Fruit fly (Drosophila melanogaster): ENCODE data around the gene Ttc19.

The Ttc19 gene

dm6 chr2L:19010037-19010436 is 34.9 kb downstream of the Ttc19 start:
- TF ChIP-seq pdm3 (GFP tag; optimal IDR thresholded peaks at IDR 0.05), result no peak
- TF ChIP-seq CG3919 (GFP tag; optimal IDR thresholded peaks at IDR 0.05), result no peak
- no peak for TF ChIP-seq CG15336 (GFP tag; IDR thresholded peaks at IDR 0.05)
- no peak for TF ChIP-seq CG8119 (GFP tag; IDR thresholded peaks at IDR 0.05)
- TF ChIP-seq topi (GFP tag; optimal IDR thresholded peaks at IDR 0.05), result no peak
- no peak for TF ChIP-seq cyc (GFP tag; optimal IDR thresholded peaks at IDR 0.05)
- no peak for TF ChIP-seq CG16779 (tag; optimal IDR thresholded peaks at IDR 0.05)

- TF ChIP-seq ss (GFP tag; optimal IDR thresholded peaks at IDR 0.05), result peak; percentile 88 to 89
- peak; percentile 48 for TF ChIP-seq acj6 (GFP tag; optimal IDR thresholded peaks at IDR 0.05)
- TF ChIP-seq CG8632 (GFP tag; optimal IDR thresholded peaks at IDR 0.05), result peak; percentile 61
- peak; percentile 78 for TF ChIP-seq CG1621 (tag; optimal IDR thresholded peaks at IDR 0.05)
- peak; percentile 33 for TF ChIP-seq CG11902 (GFP tag; optimal IDR thresholded peaks at IDR 0.05)
- peak; percentile 39 for TF ChIP-seq CG6276 (GFP tag; optimal IDR thresholded peaks at IDR 0.05)
- TF ChIP-seq CG3919 (GFP tag; optimal IDR thresholded peaks at IDR 0.05), result peak; percentile 91
- peak; percentile 70 for TF ChIP-seq CG31627 (GFP tag; optimal IDR thresholded peaks at IDR 0.05)
- peak; percentile 31 for TF ChIP-seq Ets21C (GFP tag; optimal IDR thresholded peaks at IDR 0.05)
- peak; percentile 73 for TF ChIP-seq svp (GFP tag)
- TF ChIP-seq CG32006 (GFP tag; optimal IDR thresholded peaks at IDR 0.05), result peak; percentile 37
- TF ChIP-seq cyc (GFP tag; optimal IDR thresholded peaks at IDR 0.05), result peak; percentile 77
- peak; percentile 70 for TF ChIP-seq pdm3 (GFP tag; optimal IDR thresholded peaks at IDR 0.05)
- peak; percentile 56 for TF ChIP-seq CG8319 (GFP tag; optimal IDR thresholded peaks at IDR 0.05)
- TF ChIP-seq fkh (GFP tag; optimal IDR thresholded peaks at IDR 0.05), result peak; percentile 79
- TF ChIP-seq CG10669 (GFP tag; optimal IDR thresholded peaks at IDR 0.05), result peak; percentile 48
- TF ChIP-seq Ets96B (tag; optimal IDR thresholded peaks at IDR 0.05), result peak; percentile 60
- TF ChIP-seq fd59A (GFP tag; optimal IDR thresholded peaks at IDR 0.05), result peak; percentile 43
- 0 out of 3 replicates have a peak, but pooled peaks have one; percentile 44 for TF ChIP-seq CG8119 (GFP tag; IDR thresholded peaks at IDR 0.05)
- TF ChIP-seq CG10631 (GFP tag; optimal IDR thresholded peaks at IDR 0.05), result peak; percentile 33
- peak; percentile 96 for TF ChIP-seq CG6808 (GFP tag; optimal IDR thresholded peaks at IDR 0.05)
- TF ChIP-seq CG6163 (GFP tag; IDR thresholded peaks at IDR 0.05), result peak; percentile 91
- peak; percentile 82 for TF ChIP-seq lz (GFP tag; optimal IDR thresholded peaks at IDR 0.05)
- peak; percentile 83 for TF ChIP-seq vri (GFP tag; optimal IDR thresholded peaks at IDR 0.05)
- TF ChIP-seq Lpt (GFP tag; optimal IDR thresholded peaks at IDR 0.05), result no peak
- peak; percentile 84 for TF ChIP-seq topi (GFP tag; optimal IDR thresholded peaks at IDR 0.05)
- TF ChIP-seq CG11294 (GFP tag; IDR thresholded peaks at IDR 0.05), result peak; percentile 56
- peak; percentile 81 for TF ChIP-seq CG34406 (GFP tag; optimal IDR thresholded peaks at IDR 0.05)
- TF ChIP-seq Hr4 (GFP tag; optimal IDR thresholded peaks at IDR 0.05), result peak; percentile 26
- no peak for TF ChIP-seq Eip93F (GFP tag; optimal IDR thresholded peaks at IDR 0.05)
- TF ChIP-seq Sox15 (GFP tag; optimal IDR thresholded peaks at IDR 0.05), result peak; percentile 36
- peak; percentile 90 for TF ChIP-seq net (GFP tag; optimal IDR thresholded peaks at IDR 0.05)
- TF ChIP-seq Sox14 (GFP tag; optimal IDR thresholded peaks at IDR 0.05), result peak; percentile 81
- peak; percentile 85 for TF ChIP-seq CG16779 (tag; optimal IDR thresholded peaks at IDR 0.05)
- peak; percentile 83 for TF ChIP-seq Eip75B (GFP tag; optimal IDR thresholded peaks at IDR 0.05)
- peak; percentile 65 for TF ChIP-seq Hr39 (GFP tag; optimal IDR thresholded peaks at IDR 0.05)
- TF ChIP-seq achi (GFP tag; optimal IDR thresholded peaks at IDR 0.05), result peak; percentile 80
- no peak for TF ChIP-seq CG4318 (GFP tag; optimal IDR thresholded peaks at IDR 0.05)
- TF ChIP-seq OdsH (GFP tag; optimal IDR thresholded peaks at IDR 0.05), result peak; percentile 62
- TF ChIP-seq Eip78C (GFP tag), result peak; percentile 93
- peak; percentile 69 for TF ChIP-seq CG7368 (GFP tag; optimal IDR thresholded peaks at IDR 0.05)
- peak in 1 of 2 experiments; percentile 84 for TF ChIP-seq salr (GFP tag; optimal IDR thresholded peaks at IDR 0.05)
- TF ChIP-seq eg (GFP tag; IDR thresholded peaks at IDR 0.05), result peak; percentile 85
- TF ChIP-seq CG6792 (GFP tag; optimal IDR thresholded peaks at IDR 0.05), result peak; percentile 69
- TF ChIP-seq Sox102F (GFP tag; optimal IDR thresholded peaks at IDR 0.05), result peak; percentile 86
- no peak for TF ChIP-seq Hr38 (GFP tag; optimal IDR thresholded peaks at IDR 0.05)
- peak; percentile 70 for TF ChIP-seq CG15336 (GFP tag; IDR thresholded peaks at IDR 0.05)
- TF ChIP-seq Gug (GFP tag; IDR thresholded peaks at IDR 0.05), result no peak
- TF ChIP-seq CG6854 (GFP tag; optimal IDR thresholded peaks at IDR 0.05), result peak; percentile 98
- peak; percentile 90 for TF ChIP-seq fd85E (GFP tag; optimal IDR thresholded peaks at IDR 0.05)
These were observed 35.8 kb downstream of the Ttc19 start, which contains the start of gene RpL30 for dm6 chr2L:19009130-19009529. Gene RpL30 (minus strand): TSS chr2L:19009306.

Measured in whole organism, prepupa.